Fruit fly (Drosophila melanogaster) Kc167 (cell line): ENCODE data around the gene Vml.

Experiments used
- Myc ChIP-seq: fragments of >200 bp; optimal IDR thresholded peaks from 2 replicates; lab custom pipeline; 2017; ENCODE audit warnings: missing external identifiers
- Sin3A ChIP-seq: fragments of >200 bp; optimal IDR thresholded peaks from 2 replicates; lab custom pipeline; 2018; ENCODE audit warnings: missing external identifiers
- h ChIP-seq: fragments of >200 bp; optimal IDR thresholded peaks from 3 replicates; lab custom pipeline; 2018; ENCODE audit warnings: missing external identifiers
- insv ChIP-seq: fragments of >200 bp; optimal IDR thresholded peaks from 3 replicates; lab custom pipeline; 2018; ENCODE audit warnings: missing external identifiers
- psq ChIP-seq: fragments of >200 bp; optimal IDR thresholded peaks from 2 replicates; lab custom pipeline; 2017; ENCODE audit warnings: missing external identifiers
- ttk ChIP-seq: sonication (Bioruptor generic); optimal IDR thresholded peaks from 2 replicates; lab custom pipeline; 2017; ENCODE audit warnings: missing external identifiers

The Vml gene

DNA sequence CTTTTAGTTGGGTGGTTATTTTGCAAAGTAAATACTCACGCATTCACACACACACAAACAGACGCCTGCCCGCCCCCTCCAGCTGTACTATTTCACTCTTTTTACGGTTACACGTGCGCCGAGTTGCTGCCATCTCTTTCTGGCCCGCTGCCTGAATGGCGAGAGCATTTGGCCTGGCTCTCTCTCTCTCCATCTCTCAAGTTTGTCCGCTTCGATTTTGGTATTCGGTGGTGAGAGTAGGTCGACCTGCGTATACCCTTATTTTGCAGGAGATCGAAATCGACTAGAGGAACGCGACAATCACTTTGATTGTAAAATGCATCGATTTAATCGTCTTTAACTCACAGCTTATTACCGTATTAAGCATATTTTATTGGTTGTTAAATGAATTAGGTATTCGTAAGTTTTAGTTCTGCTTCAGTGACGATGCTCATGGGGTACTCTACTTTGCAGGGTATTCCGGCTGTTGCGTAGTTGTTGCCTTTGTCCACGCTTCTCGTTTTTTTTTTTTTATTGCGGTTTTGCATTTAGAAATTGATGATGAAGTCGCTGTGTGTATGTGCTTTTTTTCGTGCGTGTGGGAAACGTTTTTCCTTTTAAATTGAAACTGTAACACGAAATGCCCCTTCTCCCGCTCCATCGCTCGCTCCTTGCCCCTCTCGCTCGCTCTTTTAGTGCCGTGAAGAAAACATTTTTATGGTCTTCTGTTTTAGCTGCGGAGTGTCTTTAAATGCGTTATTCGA, 28.3 kb downstream of the Vml start:
- TF ChIP-seq psq (no peak), insv (peak; percentile 45)

DNA sequence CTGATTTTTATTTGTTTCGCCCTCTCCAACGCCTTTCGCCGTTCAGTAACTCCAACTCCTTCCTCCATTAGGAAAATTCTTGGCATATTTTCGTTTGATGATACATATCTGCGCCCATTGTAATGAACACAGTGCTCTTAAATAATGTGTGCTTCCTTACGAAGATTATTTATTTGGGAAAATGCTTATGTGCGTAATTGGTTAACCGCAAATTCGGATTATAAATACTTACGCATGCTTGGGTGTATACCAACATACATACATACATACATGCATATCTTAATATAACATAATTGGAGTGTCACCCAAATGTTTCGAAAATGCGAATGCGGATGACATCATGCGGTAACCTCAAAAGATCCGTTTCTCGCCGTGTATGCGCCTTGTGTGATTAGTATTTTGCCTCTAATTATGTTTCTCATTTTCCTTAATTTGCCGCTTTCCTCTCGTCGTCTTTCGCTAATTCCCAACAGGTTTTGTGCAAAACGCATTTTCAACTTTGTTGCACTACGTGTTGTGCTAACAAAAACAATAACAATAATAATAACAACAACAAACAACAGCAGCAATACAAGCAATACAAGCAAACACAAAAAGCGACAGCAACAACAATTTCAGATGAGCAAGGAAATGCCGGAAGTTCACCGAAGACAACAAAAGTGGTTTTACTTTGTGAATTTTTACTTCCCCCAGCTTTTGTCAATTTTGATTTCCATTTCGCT, 29.1 kb downstream of the Vml start:
- TF ChIP-seq h (lab: Kevin White, UChicago) = no peak
- TF ChIP-seq ttk (lab: Kevin White, UChicago) = no peak
- no peak for TF ChIP-seq Myc (lab: Kevin White, UChicago)
- TF ChIP-seq insv = no peak
- TF ChIP-seq Sin3A (lab: Kevin White, UChicago) = no peak
- no peak for TF ChIP-seq psq

DNA sequence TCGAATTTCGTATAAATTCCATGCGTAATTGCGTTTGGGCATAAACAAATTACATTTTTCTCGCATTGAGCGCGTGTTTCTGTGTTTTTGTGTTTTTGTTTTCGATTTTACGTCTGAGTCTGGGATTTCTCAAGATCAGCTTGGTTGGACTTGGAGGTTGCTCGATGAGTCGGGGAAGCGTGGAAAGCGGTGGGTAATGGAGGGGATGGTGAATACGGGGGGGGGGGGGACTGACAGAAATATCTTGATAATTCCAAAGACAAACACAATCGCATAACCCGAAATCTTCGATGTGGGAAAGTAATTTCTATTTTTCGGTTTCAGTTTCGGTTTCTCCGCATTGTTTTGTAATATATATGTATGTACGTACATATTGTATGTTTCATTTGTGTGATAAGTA, 29.7 kb downstream of the Vml start:
- no peak for TF ChIP-seq ttk (lab: Kevin White, UChicago)
- TF ChIP-seq Sin3A (lab: Kevin White, UChicago) = no peak
- no peak for TF ChIP-seq psq
- no peak for TF ChIP-seq insv
- no peak for TF ChIP-seq h (lab: Kevin White, UChicago)
- TF ChIP-seq Myc (lab: Kevin White, UChicago) = no peak

DNA sequence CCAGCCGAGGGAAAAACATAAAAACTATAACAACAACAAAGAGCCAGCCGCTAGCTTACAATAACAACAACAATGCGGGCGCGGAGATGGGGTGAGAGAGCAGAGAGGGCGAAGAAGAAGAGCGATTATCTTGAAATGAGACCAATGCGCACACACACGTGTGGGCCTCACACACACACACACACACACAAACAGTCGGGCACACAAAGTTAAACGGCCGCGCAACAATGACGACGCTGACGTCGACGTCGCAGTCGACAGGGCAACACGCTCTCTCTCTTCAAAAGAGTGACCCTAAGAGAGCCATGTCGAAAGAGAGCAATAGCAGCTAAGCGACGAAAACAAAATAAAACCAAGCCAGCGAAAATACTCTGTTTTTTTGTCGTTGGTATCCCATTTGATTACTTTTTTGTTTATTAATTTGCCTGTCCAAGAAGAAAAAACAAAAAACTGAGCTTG, 30.2 kb downstream of the Vml start:
- TF ChIP-seq Sin3A (lab: Kevin White, UChicago) (no peak), psq (no peak), insv (no peak), h (lab: Kevin White, UChicago) (no peak)

DNA sequence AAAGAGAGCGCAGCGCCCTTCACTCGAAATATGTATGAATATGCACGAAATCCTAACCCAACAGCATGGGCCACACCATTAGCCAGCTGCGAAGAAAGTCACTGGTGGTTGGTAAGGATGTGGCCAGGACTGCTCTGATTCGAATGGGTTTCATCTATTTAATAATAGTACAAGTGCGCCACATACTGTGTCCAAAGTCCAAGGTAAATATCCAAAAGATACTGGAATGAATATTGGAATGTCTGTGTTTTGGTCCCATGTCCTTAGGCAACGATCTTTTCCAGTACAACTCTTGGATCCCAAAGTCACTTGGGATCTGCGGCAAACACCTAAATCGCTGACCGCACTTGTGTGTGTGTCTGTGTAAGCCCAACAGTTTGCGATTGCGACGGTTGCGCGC, 30.7 kb downstream of the Vml start:
- TF ChIP-seq Myc (lab: Kevin White, UChicago) (no peak), psq (no peak), ttk (lab: Kevin White, UChicago) (no peak), h (lab: Kevin White, UChicago) (no peak), insv (no peak), Sin3A (lab: Kevin White, UChicago) (no peak)

DNA sequence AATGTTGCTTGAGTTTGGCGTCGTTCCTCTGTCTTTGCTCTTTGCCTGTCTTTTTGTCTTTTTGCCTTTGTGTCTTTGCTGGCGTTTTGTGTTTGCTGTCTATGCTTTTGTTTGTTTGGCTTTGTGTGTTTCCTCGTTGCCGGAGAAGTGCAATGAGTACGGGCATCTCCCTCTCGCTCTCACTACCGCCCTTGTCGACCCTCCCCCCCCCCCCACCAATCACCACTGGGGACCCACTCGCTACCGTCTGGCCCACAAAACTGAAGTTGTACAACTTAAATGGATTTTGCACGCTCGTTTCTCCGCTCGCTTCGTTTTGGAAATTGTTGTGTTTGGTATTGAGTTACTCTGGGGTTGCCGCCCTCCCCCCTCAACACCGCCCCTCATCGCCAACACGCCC, 31.1 kb downstream of the Vml start:
- no peak for TF ChIP-seq ttk (lab: Kevin White, UChicago)
- TF ChIP-seq insv = no peak
- no peak for TF ChIP-seq Sin3A (lab: Kevin White, UChicago)
- TF ChIP-seq Myc (lab: Kevin White, UChicago) = no peak
- TF ChIP-seq psq = no peak
- no peak for TF ChIP-seq h (lab: Kevin White, UChicago)

DNA sequence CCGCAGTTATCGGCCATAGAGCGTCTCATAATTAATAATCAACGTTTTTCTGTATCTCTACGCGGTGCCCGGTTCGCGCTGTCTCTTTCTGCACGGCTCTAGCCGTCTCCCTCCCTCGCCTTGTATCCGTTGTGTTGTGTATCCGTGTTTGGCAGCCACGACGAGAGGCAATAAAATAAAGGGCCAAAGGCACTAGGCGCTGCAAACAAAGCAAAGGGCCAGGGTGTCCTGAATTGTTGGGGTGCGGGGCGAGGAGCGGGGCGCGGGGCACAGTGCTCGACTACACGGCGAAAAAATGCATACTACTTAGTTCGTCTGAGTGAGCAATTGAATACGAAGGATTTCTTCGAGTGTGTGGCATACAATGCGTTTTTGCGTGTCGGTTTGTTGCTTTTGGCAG, 31.9 kb downstream of the Vml start:
- no peak for TF ChIP-seq Myc (lab: Kevin White, UChicago)
- no peak for TF ChIP-seq h (lab: Kevin White, UChicago)
- no peak for TF ChIP-seq psq
- TF ChIP-seq Sin3A (lab: Kevin White, UChicago) = no peak
- TF ChIP-seq insv = no peak
- no peak for TF ChIP-seq ttk (lab: Kevin White, UChicago)

DNA sequence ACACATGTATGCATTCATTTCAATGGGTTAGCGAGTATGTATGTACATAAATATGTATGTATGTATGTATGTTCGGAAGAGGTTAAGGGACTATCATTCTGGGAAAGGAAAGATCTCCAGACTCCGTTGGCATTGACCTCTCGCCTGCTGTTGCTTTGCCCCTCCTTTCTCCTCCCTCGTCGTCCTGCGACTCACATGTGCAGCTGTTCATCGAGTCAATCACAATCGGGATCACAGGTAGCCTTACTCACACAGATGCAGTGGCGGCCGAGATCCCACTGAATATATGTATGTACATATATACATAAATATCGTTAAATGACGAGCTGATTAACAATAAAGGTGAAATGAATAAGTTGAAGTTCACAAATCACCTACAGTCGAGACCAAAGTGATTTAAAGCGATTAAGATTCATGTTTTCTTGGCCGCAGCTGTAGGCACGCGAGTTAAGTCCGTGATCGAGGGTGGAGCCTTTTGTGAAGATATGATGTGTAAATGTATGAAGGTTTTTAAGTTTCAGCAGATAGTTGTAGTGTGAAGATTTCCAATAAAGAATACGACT, 32.9 kb downstream of the Vml start:
- TF ChIP-seq Myc (lab: Kevin White, UChicago) (no peak), Sin3A (lab: Kevin White, UChicago) (no peak), ttk (lab: Kevin White, UChicago) (no peak), h (lab: Kevin White, UChicago) (no peak), psq (no peak), insv (no peak)

DNA sequence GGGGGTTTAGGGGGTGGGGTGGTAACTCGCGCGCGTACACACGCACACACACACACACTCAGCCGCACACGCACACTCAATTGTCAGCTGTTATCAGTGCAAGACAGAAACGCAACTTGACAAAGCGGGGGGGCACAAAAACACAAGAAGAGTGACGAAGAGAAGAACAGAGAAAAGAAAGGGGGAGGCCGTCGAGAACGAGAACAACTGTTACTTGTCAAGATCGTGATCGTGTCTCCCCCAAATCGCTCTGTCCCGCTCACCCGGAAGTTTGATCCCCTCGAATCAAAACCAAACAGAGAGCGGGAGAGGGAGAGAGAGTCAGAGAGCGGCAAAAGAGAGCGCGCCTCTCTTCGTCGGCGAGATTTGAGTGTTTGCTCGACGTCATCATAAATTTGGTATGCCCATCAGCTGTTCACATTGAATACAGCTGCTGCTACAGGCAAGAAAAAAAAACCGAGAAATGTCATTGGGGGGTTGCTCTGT, 41.8 kb downstream of the Vml start:
- TF ChIP-seq insv = no peak

DNA sequence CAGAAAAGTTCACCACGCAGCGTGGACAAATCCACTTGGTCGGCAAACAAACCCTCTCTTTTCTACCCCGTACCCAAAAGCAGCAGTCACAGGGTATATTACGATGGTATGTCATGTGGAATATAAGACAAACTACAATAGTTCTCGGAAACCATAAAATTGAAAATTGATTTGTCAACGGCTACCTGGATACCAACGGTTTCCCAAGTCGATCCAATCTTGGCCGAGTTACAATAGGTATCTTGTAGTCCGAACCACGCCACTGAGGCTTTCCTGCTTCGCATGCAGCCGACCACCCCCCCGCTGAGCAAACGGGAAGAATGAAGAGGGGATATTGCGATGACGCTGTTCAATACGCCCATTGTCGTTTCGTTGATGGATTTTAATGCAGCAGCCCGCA, 42.7 kb downstream of the Vml start:
- TF ChIP-seq Sin3A (lab: Kevin White, UChicago) (no peak), Myc (lab: Kevin White, UChicago) (no peak), psq (no peak), h (lab: Kevin White, UChicago) (no peak), ttk (lab: Kevin White, UChicago) (no peak), insv (no peak)

DNA sequence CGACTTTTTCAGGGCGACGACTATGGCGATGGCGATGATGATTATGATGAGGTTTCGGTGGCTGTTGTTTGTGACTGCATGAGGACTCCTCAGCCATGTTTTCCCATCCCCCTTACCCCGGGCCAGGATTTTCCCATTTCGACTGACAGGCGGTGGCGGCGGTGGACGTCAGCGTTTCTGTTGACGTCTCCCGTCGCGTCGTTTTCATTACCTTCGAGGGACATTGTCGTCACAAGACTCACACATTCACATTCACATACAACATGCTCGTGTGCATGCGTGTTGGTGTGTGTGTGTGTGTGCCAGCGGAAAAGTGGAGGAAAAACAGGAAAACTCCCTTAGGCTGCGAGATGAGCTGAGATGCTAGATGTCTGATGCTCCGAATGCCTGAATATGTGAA, 44.2 kb downstream of the Vml start:
- no peak for TF ChIP-seq insv
- no peak for TF ChIP-seq ttk (lab: Kevin White, UChicago)
- no peak for TF ChIP-seq psq
- no peak for TF ChIP-seq Myc (lab: Kevin White, UChicago)
- no peak for TF ChIP-seq Sin3A (lab: Kevin White, UChicago)
- TF ChIP-seq h (lab: Kevin White, UChicago) = no peak

DNA sequence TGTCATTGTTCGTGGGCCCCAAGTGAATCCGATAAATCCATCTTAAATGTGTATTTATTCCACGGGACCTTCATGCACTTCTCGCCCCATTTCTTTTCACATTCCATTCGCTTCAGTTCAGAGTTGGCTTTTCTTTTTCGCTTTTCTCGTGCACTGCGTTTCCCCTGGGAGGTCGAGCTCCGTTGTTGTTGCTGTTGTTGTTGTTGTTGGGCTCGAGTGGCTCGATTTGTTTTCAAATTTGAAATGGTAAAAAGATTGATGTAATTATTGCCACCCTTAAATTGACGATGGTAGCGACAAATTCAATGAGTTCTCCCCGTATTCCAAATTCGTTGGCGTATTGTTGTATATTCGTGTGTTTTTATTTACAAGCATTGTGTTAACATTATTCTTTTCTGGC, 45.3 kb downstream of the Vml start:
- TF ChIP-seq Sin3A (lab: Kevin White, UChicago) (no peak), psq (no peak), insv (no peak), ttk (lab: Kevin White, UChicago) (no peak), Myc (lab: Kevin White, UChicago) (no peak), h (lab: Kevin White, UChicago) (no peak)
